Fruit fly (Drosophila melanogaster) whole organism, embryonic: ENCODE measurements around the gene CG2003.

Experiments used
- Adf1 ChIP-seq: fragments of 200-800 bp; sonication (Bioruptor generic); IDR thresholded peaks from 2 replicates; pipeline ENCODE4 v1.3.6; 2022; ENCODE audit warnings: missing biosample characterization, missing genetic modification characterization
- Antp ChIP-seq: fragments of 200-800 bp; sonication (Bioruptor generic); optimal IDR thresholded peaks from 3 replicates; lab custom pipeline; 2016; ENCODE audit warnings: missing biosample characterization, missing genetic modification characterization
- B-H2 ChIP-seq: fragments of 200-800 bp; sonication (Bioruptor generic); optimal IDR thresholded peaks from 2 replicates; lab custom pipeline; 2018; ENCODE audit warnings: missing biosample characterization, mild to moderate bottlenecking, missing genetic modification characterization
- CG10431 ChIP-seq: fragments of 200-800 bp; sonication (Bioruptor generic); optimal IDR thresholded peaks from 3 replicates; lab custom pipeline; 2018; ENCODE audit warnings: missing biosample characterization, mild to moderate bottlenecking, missing genetic modification characterization
- CG11085 ChIP-seq: fragments of 200-800 bp; sonication (Bioruptor generic); IDR thresholded peaks from 2 replicates; pipeline ENCODE4 v1.3.6; 2022; ENCODE audit warnings: missing biosample characterization, missing genetic modification characterization
- CG12104 ChIP-seq: fragments of 200-800 bp; sonication (Bioruptor generic); optimal IDR thresholded peaks from 3 replicates; lab custom pipeline; 2016; ENCODE audit warnings: missing biosample characterization, missing genetic modification characterization
- CG12659 ChIP-seq: fragments of 200-800 bp; sonication (Bioruptor generic); optimal IDR thresholded peaks from 3 replicates; lab custom pipeline; 2017; ENCODE audit warnings: mild to moderate bottlenecking, missing biosample characterization, missing genetic modification reagents, missing genetic modification characterization
- CG13123 ChIP-seq: fragments of 200-800 bp; sonication (Bioruptor generic); optimal IDR thresholded peaks from 2 replicates; lab custom pipeline; 2016; ENCODE audit warnings: missing biosample characterization, missing genetic modification characterization
- CG14014 ChIP-seq: fragments of 200-800 bp; sonication (Bioruptor generic); IDR thresholded peaks from 2 replicates; pipeline ENCODE4 v1.3.6; 2022; ENCODE audit warnings: missing biosample characterization, missing genetic modification characterization
- CG14050 ChIP-seq: fragments of 200-800 bp; sonication (Bioruptor generic); IDR thresholded peaks from 3 replicates; pipeline ENCODE4 v1.3.6; 2022; ENCODE audit warnings: missing biosample characterization, missing genetic modification characterization
- CG14441 ChIP-seq: fragments of 200-800 bp; sonication (Bioruptor generic); IDR thresholded peaks from 2 replicates; pipeline ENCODE4 v1.3.6; 2022; ENCODE audit warnings: missing biosample characterization, missing genetic modification characterization
- CG15011 ChIP-seq: fragments of 200-800 bp; sonication (Bioruptor generic); optimal IDR thresholded peaks from 3 replicates; lab custom pipeline; 2018; ENCODE audit warnings: missing biosample characterization, mild to moderate bottlenecking, missing genetic modification characterization
- CG15073 ChIP-seq: fragments of 200-800 bp; sonication (Bioruptor generic); optimal IDR thresholded peaks from 2 replicates; lab custom pipeline; 2016; ENCODE audit warnings: missing biosample characterization, missing genetic modification characterization
- CG15269 ChIP-seq: fragments of 200-800 bp; sonication (Bioruptor generic); optimal IDR thresholded peaks from 2 replicates; lab custom pipeline; 2018; ENCODE audit warnings: missing biosample characterization, mild to moderate bottlenecking, missing genetic modification characterization, moderate library complexity
- CG16815 ChIP-seq: fragments of 200-800 bp; sonication (Bioruptor generic); optimal IDR thresholded peaks from 3 replicates; lab custom pipeline; 2017; ENCODE audit warnings: missing biosample characterization, mild to moderate bottlenecking, missing genetic modification characterization
- CG17186 ChIP-seq: fragments of 200-800 bp; sonication (Bioruptor generic); optimal IDR thresholded peaks from 3 replicates; lab custom pipeline; 2017; ENCODE audit warnings: missing biosample characterization, missing genetic modification reagents, missing genetic modification characterization
- CG2116 ChIP-seq: fragments of 200-800 bp; sonication (Bioruptor generic); optimal IDR thresholded peaks from 3 replicates; lab custom pipeline; 2018; ENCODE audit warnings: missing biosample characterization, mild to moderate bottlenecking, missing genetic modification characterization
- CG3838 ChIP-seq: fragments of 200-800 bp; sonication (Bioruptor generic); optimal IDR thresholded peaks from 3 replicates; lab custom pipeline; 2016; ENCODE audit warnings: missing biosample characterization, missing genetic modification characterization
- CG5245 ChIP-seq: fragments of 200-800 bp; sonication (Bioruptor generic); optimal IDR thresholded peaks from 3 replicates; lab custom pipeline; 2016; ENCODE audit warnings: missing biosample characterization, missing genetic modification characterization
- CG7928 ChIP-seq: fragments of 200-800 bp; sonication (Bioruptor generic); optimal IDR thresholded peaks from 2 replicates; lab custom pipeline; 2017; ENCODE audit warnings: missing biosample characterization, mild to moderate bottlenecking, missing genetic modification characterization
- Dip3 ChIP-seq: fragments of 200-800 bp; sonication (Bioruptor generic); optimal IDR thresholded peaks from 3 replicates; lab custom pipeline; 2016; ENCODE audit warnings: missing biosample characterization, missing genetic modification characterization
- Gug ChIP-seq: fragments of 200-800 bp; sonication (Bioruptor generic); IDR thresholded peaks from 4 replicates; pipeline ENCODE4 v1.3.6; 2022; ENCODE audit warnings: missing biosample characterization, missing genetic modification characterization
- HLH4C ChIP-seq: fragments of 200-800 bp; sonication (Bioruptor generic); IDR thresholded peaks from 3 replicates; pipeline ENCODE4 v1.3.6; 2022; ENCODE audit warnings: missing biosample characterization, missing genetic modification characterization; ENCODE audit not compliant: partially characterized antibody
- HmgZ ChIP-seq: fragments of 200-800 bp; sonication (Bioruptor generic); optimal IDR thresholded peaks from 2 replicates; lab custom pipeline; 2018; ENCODE audit warnings: missing biosample characterization, mild to moderate bottlenecking, missing genetic modification characterization
- Hr3 ChIP-seq: fragments of 200-800 bp; sonication (Bioruptor generic); optimal IDR thresholded peaks from 3 replicates; lab custom pipeline; 2016; ENCODE audit warnings: missing biosample characterization, missing genetic modification characterization
- Hr78 ChIP-seq, 2 experiments: fragments of 200-800 bp in 1 of 2; fragments of >200 bp in 1 of 2; sonication (Bioruptor generic) in 1 of 2; optimal IDR thresholded peaks; 2 replicates each; lab custom pipeline; 2017 to 2019; ENCODE audit warnings: missing biosample characterization in 2 of 2, missing genetic modification characterization in 2 of 2, mild to moderate bottlenecking in 1 of 2, moderate library complexity in 1 of 2
- Lpt ChIP-seq: fragments of >200 bp; optimal IDR thresholded peaks from 2 replicates; lab custom pipeline; 2018; ENCODE audit warnings: missing biosample characterization, missing genetic modification characterization
- Max ChIP-seq: fragments of 200-800 bp; sonication (Bioruptor generic); optimal IDR thresholded peaks from 2 replicates; lab custom pipeline; 2016; ENCODE audit warnings: missing biosample characterization, mild to moderate bottlenecking, missing genetic modification characterization
- Oaz ChIP-seq: fragments of 200-800 bp; sonication (Bioruptor generic); IDR thresholded peaks from 2 replicates; pipeline ENCODE4 v1.3.6; 2022; ENCODE audit warnings: missing biosample characterization, missing genetic modification characterization
- Scr ChIP-seq: fragments of 200-800 bp; sonication (Bioruptor generic); IDR thresholded peaks from 2 replicates; pipeline ENCODE4 v1.3.6; 2022; ENCODE audit warnings: missing biosample characterization, missing genetic modification characterization; ENCODE audit not compliant: partially characterized antibody
- Stat92E ChIP-seq, 3 experiments: fragments of >200 bp in 2 of 3; fragments of 200-800 bp in 1 of 3; sonication (Bioruptor generic) in 1 of 3; optimal IDR thresholded peaks; 2 replicates each; lab custom pipeline; 2017 to 2019; ENCODE audit warnings: missing biosample characterization in 3 of 3, missing genetic modification characterization in 3 of 3, mild to moderate bottlenecking in 1 of 3, moderate library complexity in 1 of 3
- Usf ChIP-seq: fragments of 200-800 bp; sonication (Bioruptor generic); optimal IDR thresholded peaks from 2 replicates; lab custom pipeline; 2017; ENCODE audit warnings: missing genotype, missing biosample characterization, missing genetic modification characterization
- ap ChIP-seq: fragments of 200-800 bp; sonication (Bioruptor generic); IDR thresholded peaks from 2 replicates; pipeline ENCODE4 v1.3.6; 2022; ENCODE audit warnings: missing biosample characterization, missing genetic modification characterization
- br ChIP-seq: fragments of >200 bp; optimal IDR thresholded peaks from 2 replicates; lab custom pipeline; 2017
- corto ChIP-seq: fragments of 200-800 bp; sonication (Bioruptor generic); optimal IDR thresholded peaks from 2 replicates; lab custom pipeline; 2016; ENCODE audit warnings: missing biosample characterization, mild to moderate bottlenecking, missing genetic modification characterization, moderate library complexity
- crp ChIP-seq, 2 experiments: fragments of 200-800 bp; sonication (Bioruptor generic); optimal IDR thresholded peaks; 2 replicates in 1 of 2; 3 replicates in 1 of 2; lab custom pipeline; 2017; ENCODE audit warnings: missing biosample characterization in 2 of 2, missing genetic modification characterization in 2 of 2, mild to moderate bottlenecking in 1 of 2, moderate library complexity in 1 of 2
- da ChIP-seq: fragments of 200-800 bp; sonication (Bioruptor generic); optimal IDR thresholded peaks from 2 replicates; lab custom pipeline; 2016; ENCODE audit warnings: missing biosample characterization, missing genetic modification characterization
- emc ChIP-seq: fragments of 200-800 bp; sonication (Bioruptor generic); optimal IDR thresholded peaks from 2 replicates; lab custom pipeline; 2016; ENCODE audit warnings: missing biosample characterization, missing genetic modification characterization
- hbn ChIP-seq: fragments of 200-800 bp; sonication (Bioruptor generic); IDR thresholded peaks from 2 replicates; pipeline ENCODE4 v1.3.6; 2022; ENCODE audit warnings: missing biosample characterization, missing genetic modification characterization; ENCODE audit not compliant: partially characterized antibody
- ind ChIP-seq: fragments of 200-800 bp; sonication (Bioruptor generic); optimal IDR thresholded peaks from 3 replicates; lab custom pipeline; 2016; ENCODE audit warnings: missing biosample characterization, missing genetic modification characterization
- insv ChIP-seq, 2 experiments: fragments of 200-800 bp; sonication (Bioruptor generic); optimal IDR thresholded peaks; 3 replicates each; lab custom pipeline; 2016 to 2018; ENCODE audit warnings: missing biosample characterization in 2 of 2, missing genetic modification characterization in 2 of 2
- inv ChIP-seq: fragments of 200-800 bp; sonication (Bioruptor generic); IDR thresholded peaks from 2 replicates; pipeline ENCODE4 v1.3.6; 2022; ENCODE audit warnings: missing biosample characterization, missing genetic modification characterization; ENCODE audit not compliant: partially characterized antibody
- lilli ChIP-seq: fragments of 200-800 bp; sonication (Bioruptor generic); optimal IDR thresholded peaks from 3 replicates; lab custom pipeline; 2016; ENCODE audit warnings: missing biosample characterization, missing genetic modification characterization
- nom ChIP-seq: fragments of 200-800 bp; sonication (Bioruptor generic); optimal IDR thresholded peaks from 2 replicates; lab custom pipeline; 2017; ENCODE audit warnings: missing biosample characterization, missing genetic modification characterization, mild to moderate bottlenecking, moderate library complexity, missing genetic modification reagents
- oc ChIP-seq: fragments of 200-800 bp; sonication (Bioruptor generic); optimal IDR thresholded peaks from 2 replicates; lab custom pipeline; 2018; ENCODE audit warnings: missing biosample characterization, mild to moderate bottlenecking, missing genetic modification characterization, moderate library complexity
- pnt ChIP-seq: fragments of 200-800 bp; sonication (Bioruptor generic); optimal IDR thresholded peaks from 3 replicates; lab custom pipeline; 2016; ENCODE audit warnings: missing biosample characterization, missing genetic modification characterization
- sisA ChIP-seq: fragments of 200-800 bp; sonication (Bioruptor generic); IDR thresholded peaks from 2 replicates; pipeline ENCODE4 v1.3.6; 2022; ENCODE audit warnings: missing biosample characterization, missing genetic modification characterization
- sna ChIP-seq: fragments of 200-800 bp; sonication (Bioruptor generic); IDR thresholded peaks from 2 replicates; pipeline ENCODE4 v1.3.6; 2022; ENCODE audit warnings: missing biosample characterization, missing genetic modification characterization; ENCODE audit not compliant: partially characterized antibody
- tio ChIP-seq: fragments of 200-800 bp; sonication (Bioruptor generic); optimal IDR thresholded peaks from 2 replicates; lab custom pipeline; 2017; ENCODE audit warnings: missing biosample characterization, missing genetic modification characterization, inconsistent platforms
- trem ChIP-seq: fragments of 200-800 bp; optimal IDR thresholded peaks from 3 replicates; lab custom pipeline; 2019; ENCODE audit warnings: missing biosample characterization, mild to moderate bottlenecking, missing genetic modification characterization, moderate library complexity
- tx ChIP-seq: fragments of 200-800 bp; sonication (Bioruptor generic); optimal IDR thresholded peaks from 2 replicates; lab custom pipeline; 2016; ENCODE audit warnings: missing biosample characterization, missing genetic modification characterization
- usp ChIP-seq: fragments of >200 bp; optimal IDR thresholded peaks from 2 replicates; lab custom pipeline; 2017; ENCODE audit warnings: missing biosample characterization, missing genetic modification characterization

The CG2003 gene

dm6 chr3R:31985603-31986002 lies 7.7 kb downstream of the CG2003 start (continued):
- peak in 1 of 2 experiments; percentile 29 for TF ChIP-seq crp (GFP tag; optimal IDR thresholded peaks at IDR 0.05; lab: Kevin White, UChicago)
- TF ChIP-seq CG13123 (GFP tag; lab: Kevin White, UChicago), result no peak
- TF ChIP-seq Usf (GFP tag; lab: Kevin White, UChicago), result no peak
- TF ChIP-seq ind (GFP tag; lab: Kevin White, UChicago), result no peak
- no peak for TF ChIP-seq Lpt (GFP tag; lab: Kevin White, UChicago)
- no peak for TF ChIP-seq Hr78 (GFP tag; optimal IDR thresholded peaks at IDR 0.05; lab: Kevin White, UChicago)
- TF ChIP-seq CG12659 (GFP tag; lab: Kevin White, UChicago), result peak; percentile 54
- peak; percentile 93 for TF ChIP-seq Scr (GFP tag; lab: Robert Waterston, UW)
- no peak for TF ChIP-seq CG12104 (GFP tag; lab: Kevin White, UChicago)
- TF ChIP-seq Oaz (GFP tag; lab: Robert Waterston, UW), result no peak
- TF ChIP-seq Stat92E (GFP tag; optimal IDR thresholded peaks at IDR 0.05; lab: Kevin White, UChicago), result no peak
- no peak for TF ChIP-seq CG7928
- no peak for TF ChIP-seq br (lab: Kevin White, UChicago)
- no peak for TF ChIP-seq Antp (GFP tag; lab: Kevin White, UChicago)
- no peak for TF ChIP-seq sisA (GFP tag; lab: Robert Waterston, UW)
- peak; percentile 93 for TF ChIP-seq inv (GFP tag; lab: Robert Waterston, UW)
- TF ChIP-seq Adf1 (GFP tag; lab: Robert Waterston, UW), result no peak
- no peak for TF ChIP-seq CG10431
- no peak for TF ChIP-seq oc (tag; lab: Kevin White, UChicago)
- TF ChIP-seq Max (GFP tag; lab: Kevin White, UChicago), result no peak
- no peak for TF ChIP-seq emc
- peak; percentile 35 for TF ChIP-seq trem (tag; lab: Kevin White, UChicago)
- TF ChIP-seq CG14441 (GFP tag; lab: Robert Waterston, UW), result no peak
- peak; percentile 91 for TF ChIP-seq hbn (GFP tag; lab: Robert Waterston, UW)
- no peak for TF ChIP-seq tio
- TF ChIP-seq HmgZ (tag; lab: Kevin White, UChicago), result peak; percentile 38
- no peak for TF ChIP-seq da (GFP tag; lab: Kevin White, UChicago)
- peak; percentile 61 for TF ChIP-seq CG17186 (GFP tag; lab: Kevin White, UChicago)
- TF ChIP-seq HLH4C (GFP tag; lab: Robert Waterston, UW), result peak; percentile 90
- no peak for TF ChIP-seq tx (GFP tag; lab: Kevin White, UChicago)
- no peak for TF ChIP-seq lilli
- TF ChIP-seq corto, result no peak
- no peak for TF ChIP-seq CG16815 (GFP tag; lab: Kevin White, UChicago)
- peak; percentile 57 for TF ChIP-seq CG2116
- no peak for TF ChIP-seq CG15073
- peak; percentile 31 for TF ChIP-seq B-H2
- TF ChIP-seq ap (GFP tag; lab: Robert Waterston, UW), result no peak
- TF ChIP-seq insv (GFP tag; optimal IDR thresholded peaks at IDR 0.05; lab: Kevin White, UChicago), result no peak
- TF ChIP-seq CG11085 (GFP tag; lab: Robert Waterston, UW), result no peak
- peak; percentile 91 for TF ChIP-seq sna (GFP tag; lab: Robert Waterston, UW)
- no peak for TF ChIP-seq CG3838 (GFP tag; lab: Kevin White, UChicago)
- TF ChIP-seq CG15269 (tag; lab: Kevin White, UChicago), result no peak
- no peak for TF ChIP-seq CG14014
- TF ChIP-seq usp (GFP tag; lab: Kevin White, UChicago), result no peak
- TF ChIP-seq CG5245 (GFP tag; lab: Kevin White, UChicago), result no peak
- TF ChIP-seq CG14050 (GFP tag; lab: Robert Waterston, UW), result no peak
- TF ChIP-seq CG15011 (GFP tag; lab: Kevin White, UChicago), result no peak
- TF ChIP-seq nom (GFP tag; lab: Kevin White, UChicago), result peak; percentile 25
- TF ChIP-seq pnt (GFP tag; lab: Kevin White, UChicago), result no peak
- no peak for TF ChIP-seq Hr3 (GFP tag; lab: Kevin White, UChicago)
- TF ChIP-seq Gug (GFP tag; lab: Robert Waterston, UW), result no peak
- no peak for TF ChIP-seq Dip3 (GFP tag; lab: Kevin White, UChicago)
